Worm (Caenorhabditis elegans) whole organism, late embryonic: ENCODE data around the gene F54B11.9.
A peak's percentile ranks its signal among the peaks of the same experiment; 100 is the strongest.

Experiments used
- C08G9.2 ChIP-seq: sonication (generic microtip); optimal IDR thresholded peaks from 2 replicates; lab custom pipeline; 2016; ENCODE audit warnings: mild to moderate bottlenecking, missing genetic modification characterization, moderate library complexity, missing compliant biosample characterization
- C38D4.7 ChIP-seq: fragments of 200-800 bp; sonication (Bioruptor generic); optimal IDR thresholded peaks from 2 replicates; lab custom pipeline; 2018; ENCODE audit warnings: mild to moderate bottlenecking, missing genetic modification characterization, moderate library complexity, missing compliant biosample characterization
- K02D7.2 ChIP-seq: sonication (generic microtip); optimal IDR thresholded peaks from 2 replicates; lab custom pipeline; 2017; ENCODE audit warnings: mild to moderate bottlenecking, missing genetic modification characterization, missing compliant biosample characterization
- T23F11.4 ChIP-seq: fragments of 200-800 bp; sonication (Bioruptor generic); optimal IDR thresholded peaks from 2 replicates; lab custom pipeline; 2018; ENCODE audit warnings: mild to moderate bottlenecking, missing genetic modification characterization, missing compliant biosample characterization
- ceh-18 ChIP-seq: sonication (generic microtip); optimal IDR thresholded peaks from 2 replicates; lab custom pipeline; 2016; ENCODE audit warnings: missing genetic modification characterization, missing compliant biosample characterization
- ceh-19 ChIP-seq: fragments of 200-800 bp; sonication (Bioruptor generic); optimal IDR thresholded peaks from 2 replicates; lab custom pipeline; 2018; ENCODE audit warnings: mild to moderate bottlenecking, missing genetic modification characterization, missing compliant biosample characterization
- ceh-2 ChIP-seq: sonication (generic microtip); optimal IDR thresholded peaks from 2 replicates; lab custom pipeline; 2016; ENCODE audit warnings: missing genotype, missing genetic modification characterization, missing compliant biosample characterization
- ceh-22 ChIP-seq: sonication (generic microtip); optimal IDR thresholded peaks from 2 replicates; lab custom pipeline; 2017; ENCODE audit warnings: missing biosample characterization, missing genetic modification characterization
- ceh-30 ChIP-seq: fragments of 150-350 bp; optimal IDR thresholded peaks from 2 replicates; lab custom pipeline; 2014; ENCODE audit warnings: missing biosample characterization, missing genetic modification characterization
- ceh-31 ChIP-seq: sonication (generic microtip); optimal IDR thresholded peaks from 2 replicates; lab custom pipeline; 2016; ENCODE audit warnings: missing genetic modification characterization, missing compliant biosample characterization
- ceh-34 ChIP-seq: sonication (generic microtip); optimal IDR thresholded peaks from 2 replicates; lab custom pipeline; 2016; ENCODE audit warnings: mild to moderate bottlenecking, missing genetic modification characterization, missing compliant biosample characterization
- ceh-45 ChIP-seq: fragments of 200-800 bp; sonication (Bioruptor generic); IDR thresholded peaks from 2 replicates; pipeline ENCODE4 v1.3.6; 2022; ENCODE audit warnings: missing genetic modification reagents, missing genetic modification characterization, missing compliant biosample characterization
- ceh-48 ChIP-seq: sonication (generic microtip); optimal IDR thresholded peaks from 2 replicates; lab custom pipeline; 2016; ENCODE audit warnings: missing genetic modification characterization, inconsistent platforms, missing compliant biosample characterization
- ceh-6 ChIP-seq: fragments of 200-800 bp; sonication (Bioruptor generic); optimal IDR thresholded peaks from 2 replicates; lab custom pipeline; 2018; ENCODE audit warnings: mild to moderate bottlenecking, missing genetic modification characterization, missing compliant biosample characterization
- dve-1 ChIP-seq: sonication (generic microtip); optimal IDR thresholded peaks from 2 replicates; lab custom pipeline; 2017; ENCODE audit warnings: antibody characterized with exemption, mild to moderate bottlenecking, missing genetic modification characterization, missing compliant biosample characterization
- elt-2 ChIP-seq: sonication (generic microtip); optimal IDR thresholded peaks from 2 replicates; lab custom pipeline; 2016; ENCODE audit warnings: missing genetic modification reagents, missing genetic modification characterization, missing compliant biosample characterization
- elt-4 ChIP-seq: sonication (generic microtip); optimal IDR thresholded peaks from 2 replicates; lab custom pipeline; 2016; ENCODE audit warnings: missing genetic modification characterization, missing compliant biosample characterization
- ets-4 ChIP-seq: sonication (generic microtip); optimal IDR thresholded peaks from 2 replicates; lab custom pipeline; 2016; ENCODE audit warnings: missing genetic modification characterization, missing compliant biosample characterization
- fax-1 ChIP-seq: sonication (generic microtip); optimal IDR thresholded peaks from 2 replicates; lab custom pipeline; 2016; ENCODE audit warnings: missing genotype, missing genetic modification characterization, missing compliant biosample characterization
- fkh-10 ChIP-seq: fragments of 150-350 bp; optimal IDR thresholded peaks from 2 replicates; lab custom pipeline; 2014; ENCODE audit warnings: missing biosample characterization, missing genetic modification reagents, missing genetic modification characterization
- hlh-15 ChIP-seq: sonication (generic microtip); optimal IDR thresholded peaks from 2 replicates; lab custom pipeline; 2016; ENCODE audit warnings: missing genetic modification characterization, missing compliant biosample characterization
- hlh-30 ChIP-seq: sonication (generic microtip); optimal IDR thresholded peaks from 2 replicates; lab custom pipeline; 2017; ENCODE audit warnings: antibody characterized with exemption, missing genetic modification characterization, missing compliant biosample characterization; ENCODE audit not compliant: insufficient read depth
- hlh-6 ChIP-seq: sonication (generic microtip); optimal IDR thresholded peaks from 2 replicates; lab custom pipeline; 2016; ENCODE audit warnings: missing genotype, missing genetic modification characterization, missing compliant biosample characterization
- hlh-8 ChIP-seq: sonication (generic microtip); optimal IDR thresholded peaks from 2 replicates; lab custom pipeline; 2016; ENCODE audit warnings: missing genotype, missing genetic modification characterization, missing compliant biosample characterization
- lim-6 ChIP-seq: sonication (generic microtip); optimal IDR thresholded peaks from 2 replicates; lab custom pipeline; 2016; ENCODE audit warnings: missing genetic modification characterization, missing compliant biosample characterization
- lin-11 ChIP-seq: fragments of 200-800 bp; sonication (Bioruptor generic); optimal IDR thresholded peaks from 2 replicates; lab custom pipeline; 2018; ENCODE audit warnings: mild to moderate bottlenecking, missing genetic modification characterization, missing compliant biosample characterization
- madf-2 ChIP-seq: sonication (generic microtip); optimal IDR thresholded peaks from 2 replicates; lab custom pipeline; 2017; ENCODE audit warnings: missing genetic modification characterization, missing compliant biosample characterization
- mec-3 ChIP-seq: sonication (generic microtip); optimal IDR thresholded peaks from 2 replicates; lab custom pipeline; 2016; ENCODE audit warnings: borderline replicate concordance, missing genetic modification characterization, missing compliant biosample characterization
- nfya-1 ChIP-seq: sonication (generic microtip); optimal IDR thresholded peaks from 2 replicates; lab custom pipeline; 2017; ENCODE audit warnings: missing genetic modification characterization, mild to moderate bottlenecking, missing compliant biosample characterization, antibody characterized with exemption, moderate library complexity
- nhr-11 ChIP-seq: fragments of 150-350 bp; optimal IDR thresholded peaks from 2 replicates; lab custom pipeline; 2014; ENCODE audit warnings: missing biosample characterization, missing genetic modification characterization
- nhr-232 ChIP-seq: sonication (generic microtip); optimal IDR thresholded peaks from 2 replicates; lab custom pipeline; 2016; ENCODE audit warnings: missing genetic modification characterization, missing compliant biosample characterization
- npax-4 ChIP-seq: sonication (generic microtip); optimal IDR thresholded peaks from 2 replicates; lab custom pipeline; 2016; ENCODE audit warnings: missing genetic modification characterization, missing compliant biosample characterization
- pag-3 ChIP-seq: sonication (generic microtip); optimal IDR thresholded peaks from 2 replicates; lab custom pipeline; 2016; ENCODE audit warnings: missing compliant biosample characterization, missing genetic modification characterization, borderline replicate concordance
- pat-9 ChIP-seq: fragments of 200-800 bp; sonication (Bioruptor generic); optimal IDR thresholded peaks from 2 replicates; lab custom pipeline; 2018; ENCODE audit warnings: mild to moderate bottlenecking, missing genetic modification characterization, moderate library complexity, missing compliant biosample characterization
- pqm-1 ChIP-seq: sonication (generic microtip); optimal IDR thresholded peaks from 2 replicates; lab custom pipeline; 2016; ENCODE audit warnings: missing genetic modification characterization, missing compliant biosample characterization
- pros-1 ChIP-seq: fragments of 150-350 bp; optimal IDR thresholded peaks from 2 replicates; lab custom pipeline; 2014; ENCODE audit warnings: missing biosample characterization, missing genetic modification reagents, missing genetic modification characterization
- rnt-1 ChIP-seq: sonication (generic microtip); optimal IDR thresholded peaks from 2 replicates; lab custom pipeline; 2016; ENCODE audit warnings: missing genetic modification characterization, missing compliant biosample characterization
- sdc-2 ChIP-seq: sonication (generic microtip); optimal IDR thresholded peaks from 2 replicates; lab custom pipeline; 2016; ENCODE audit warnings: missing genotype, missing genetic modification characterization, missing compliant biosample characterization
- sox-4 ChIP-seq: sonication (generic microtip); optimal IDR thresholded peaks from 2 replicates; lab custom pipeline; 2017; ENCODE audit warnings: mild to moderate bottlenecking, missing genetic modification characterization, inconsistent platforms, missing compliant biosample characterization
- syd-9 ChIP-seq: sonication (generic microtip); optimal IDR thresholded peaks from 2 replicates; lab custom pipeline; 2016; ENCODE audit warnings: mild to moderate bottlenecking, missing genetic modification characterization, moderate library complexity, missing compliant biosample characterization
- unc-3 ChIP-seq, 2 experiments: fragments of 200-800 bp in 1 of 2; sonication (Bioruptor generic) in 1 of 2; sonication (generic microtip) in 1 of 2; conservative IDR thresholded peaks in 1 of 2; optimal IDR thresholded peaks in 1 of 2; 2 replicates each; pipeline versions ENCODE4 v1.3.6 to Lab custom; 2016 to 2022; ENCODE audit warnings: missing compliant biosample characterization in 2 of 2, missing genetic modification characterization in 2 of 2, missing genetic modification reagents in 1 of 2
- unc-42 ChIP-seq: sonication (generic microtip); optimal IDR thresholded peaks from 2 replicates; lab custom pipeline; 2016; ENCODE audit warnings: missing genotype, missing genetic modification characterization, missing compliant biosample characterization
- unc-55 ChIP-seq: sonication (generic microtip); optimal IDR thresholded peaks from 2 replicates; lab custom pipeline; 2017; ENCODE audit warnings: missing biosample characterization, missing genetic modification reagents, missing genetic modification characterization
- zip-5 ChIP-seq: sonication (generic microtip); optimal IDR thresholded peaks from 2 replicates; lab custom pipeline; 2016; ENCODE audit warnings: missing genetic modification characterization, missing compliant biosample characterization
- ztf-16 ChIP-seq: sonication (generic microtip); optimal IDR thresholded peaks from 2 replicates; lab custom pipeline; 2017; ENCODE audit warnings: missing genetic modification characterization, missing compliant biosample characterization

Gene F54B11.9

ce11 chrX:13578483-13578882, 26.9 kb upstream of the F54B11.9 start, which contains the start of gene F54B11.11:
Gene F54B11.11, plus strand, starts transcription at chrX:13578783.
- no peak for TF ChIP-seq madf-2 (tag; lab: Kevin White, UChicago)
- no peak for TF ChIP-seq nhr-11 (tag; lab: Kevin White, UChicago)
- TF ChIP-seq lin-11 (tag; lab: Kevin White, UChicago): no peak
- no peak for TF ChIP-seq fax-1
- TF ChIP-seq ztf-16: no peak
- no peak for TF ChIP-seq elt-2 (tag; lab: Kevin White, UChicago)
- TF ChIP-seq hlh-6 (tag; lab: Kevin White, UChicago): no peak
- no peak for TF ChIP-seq ceh-31 (tag; lab: Kevin White, UChicago)
- TF ChIP-seq mec-3 (tag; lab: Kevin White, UChicago): no peak
- no peak for TF ChIP-seq hlh-15 (tag; lab: Kevin White, UChicago)
- no peak for TF ChIP-seq ceh-2 (tag; lab: Kevin White, UChicago)
- no peak for TF ChIP-seq pros-1
- no peak for TF ChIP-seq npax-4 (tag; lab: Kevin White, UChicago)
- no peak for TF ChIP-seq nhr-232 (tag; lab: Kevin White, UChicago)
- TF ChIP-seq pag-3 (tag; lab: Kevin White, UChicago): no peak

- TF ChIP-seq T23F11.4 (GFP tag; lab: Kevin White, UChicago) (no peak), ets-4 (tag; lab: Kevin White, UChicago) (no peak), dve-1 (tag; lab: Kevin White, UChicago) (no peak), ceh-45 (GFP tag; lab: Robert Waterston, UW) (no peak), ceh-19 (GFP tag; lab: Kevin White, UChicago) (no peak), hlh-6 (tag; lab: Kevin White, UChicago) (no peak), mec-3 (tag; lab: Kevin White, UChicago) (no peak), pros-1 (no peak), sdc-2 (no peak), ceh-48 (no peak), lim-6 (tag; lab: Kevin White, UChicago) (no peak)
- TF ChIP-seq, all 69 proteins: peak for 0
These were observed 23.5 kb upstream of the F54B11.9 start, which contains the start of gene F54B11.10 for ce11 chrX:13581820-13582219. Gene F54B11.10, plus strand, starts transcription at chrX:13582120.

ce11 chrX:13583895-13584344, 21.4 kb upstream of the F54B11.9 start:
- TF ChIP-seq ceh-22 (peak; percentile 52), elt-4 (no peak), sox-4 (tag; lab: Kevin White, UChicago) (peak; percentile 25), ceh-18 (tag; lab: Kevin White, UChicago) (peak; percentile 61), ceh-48 (peak; percentile 55), npax-4 (tag; lab: Kevin White, UChicago) (no peak), ceh-30 (tag; lab: Kevin White, UChicago) (no peak), fkh-10 (GFP tag; lab: Kevin White, UChicago) (no peak), pat-9 (no peak), rnt-1 (tag; lab: Kevin White, UChicago) (peak; percentile 57), hlh-6 (tag; lab: Kevin White, UChicago) (peak; percentile 70), C08G9.2 (tag; lab: Kevin White, UChicago) (peak; percentile 27), ceh-34 (tag; lab: Kevin White, UChicago) (peak; percentile 43), unc-55 (GFP tag; lab: Kevin White, UChicago) (no peak), unc-3 (GFP tag; conservative IDR thresholded peaks at IDR 0.05; lab: Robert Waterston, UW) (no peak), unc-3 (tag; optimal IDR thresholded peaks at IDR 0.05; lab: Kevin White, UChicago) (no peak), hlh-8 (peak; percentile 47), T23F11.4 (GFP tag; lab: Kevin White, UChicago) (peak; percentile 54), elt-2 (tag; lab: Kevin White, UChicago) (peak; percentile 20), fax-1 (no peak), ztf-16 (no peak), hlh-30 (tag; lab: Kevin White, UChicago) (peak; percentile 46), lin-11 (tag; lab: Kevin White, UChicago) (no peak), pros-1 (peak; percentile 52), nhr-232 (tag; lab: Kevin White, UChicago) (peak; percentile 25), zip-5 (no peak), nfya-1 (tag; lab: Kevin White, UChicago) (peak; percentile 70), unc-42 (tag; lab: Kevin White, UChicago) (no peak), K02D7.2 (tag; lab: Kevin White, UChicago) (no peak), lim-6 (tag; lab: Kevin White, UChicago) (no peak), ceh-31 (tag; lab: Kevin White, UChicago) (peak; percentile 73), ceh-45 (GFP tag; lab: Robert Waterston, UW) (no peak), C38D4.7 (GFP tag; lab: Kevin White, UChicago) (no peak), pqm-1 (no peak), ceh-6 (GFP tag; lab: Kevin White, UChicago) (peak; percentile 44), hlh-15 (tag; lab: Kevin White, UChicago) (no peak), syd-9 (no peak)
